Fruit fly (Drosophila melanogaster) whole organism, embryonic: Measurements from ENCODE around the gene CG32052.
"Not testable (repeated sequence)": the region's sequence is repeated elsewhere in the genome, so short reads cannot be mapped to it uniquely, and the experiment has no call there.

Source experiments
- CG12659 ChIP-seq: fragments of 200-800 bp; sonication (Bioruptor generic); optimal IDR thresholded peaks from 3 replicates; lab custom pipeline; 2017; ENCODE audit warnings: mild to moderate bottlenecking, missing biosample characterization, missing genetic modification reagents, missing genetic modification characterization
- E2f2 ChIP-seq: fragments of 200-800 bp; sonication (Bioruptor generic); IDR thresholded peaks from 2 replicates; pipeline ENCODE4 v1.3.6; 2022; ENCODE audit warnings: missing biosample characterization, missing genetic modification characterization
- Fer2 ChIP-seq: fragments of 200-800 bp; sonication (Bioruptor generic); optimal IDR thresholded peaks from 2 replicates; lab custom pipeline; 2018; ENCODE audit warnings: missing biosample characterization, mild to moderate bottlenecking, missing genetic modification characterization, moderate library complexity
- Sin3A ChIP-seq: fragments of >200 bp; optimal IDR thresholded peaks from 2 replicates; lab custom pipeline; 2018
- Six4 ChIP-seq: fragments of 200-800 bp; sonication (Bioruptor generic); optimal IDR thresholded peaks from 2 replicates; lab custom pipeline; 2016; ENCODE audit warnings: missing biosample characterization, missing genetic modification characterization
- cwo ChIP-seq: fragments of 200-800 bp; sonication (Bioruptor generic); optimal IDR thresholded peaks from 3 replicates; lab custom pipeline; 2017; ENCODE audit warnings: missing biosample characterization, missing genetic modification characterization, mild to moderate bottlenecking, moderate library complexity, missing genetic modification reagents
- grau ChIP-seq: fragments of 200-800 bp; optimal IDR thresholded peaks from 3 replicates; lab custom pipeline; 2019; ENCODE audit warnings: missing biosample characterization, mild to moderate bottlenecking, missing genetic modification characterization, moderate library complexity
- gro ChIP-seq: fragments of 200-800 bp; sonication (Bioruptor generic); optimal IDR thresholded peaks from 2 replicates; lab custom pipeline; 2016; ENCODE audit warnings: missing biosample characterization, missing genetic modification characterization
- jumu ChIP-seq: fragments of 200-800 bp; sonication (Bioruptor generic); optimal IDR thresholded peaks from 3 replicates; lab custom pipeline; 2016; ENCODE audit warnings: missing biosample characterization, missing genetic modification characterization
- ro ChIP-seq: fragments of 200-800 bp; sonication (Bioruptor generic); IDR thresholded peaks from 2 replicates; pipeline ENCODE4 v1.3.6; 2022; ENCODE audit warnings: missing biosample characterization, missing genetic modification characterization
- tio ChIP-seq: fragments of 200-800 bp; sonication (Bioruptor generic); optimal IDR thresholded peaks from 2 replicates; lab custom pipeline; 2017; ENCODE audit warnings: missing biosample characterization, missing genetic modification characterization, inconsistent platforms

dm6 chr3L:9798120-9798519, 11.3 kb downstream of the CG32052 start, which contains the start of gene Ilp1:
- not testable (repeated sequence) for TF ChIP-seq gro (GFP tag; lab: Kevin White, UChicago); grau (tag; lab: Kevin White, UChicago); jumu; tio (GFP tag; lab: Kevin White, UChicago); ro (GFP tag; lab: Robert Waterston, UW); cwo; CG12659 (GFP tag; lab: Kevin White, UChicago); Six4 (GFP tag; lab: Kevin White, UChicago); E2f2 (GFP tag; lab: Robert Waterston, UW); Fer2; Sin3A (lab: Kevin White, UChicago)
